Worm (Caenorhabditis elegans) whole organism, late embryonic: ENCODE results near the gene clec-58.

ENCODE experiments used
- F13H6.1 ChIP-seq: sonication (generic microtip); optimal IDR thresholded peaks from 2 replicates; lab custom pipeline; 2016; ENCODE audit warnings: missing genetic modification characterization, missing compliant biosample characterization
- ceh-19 ChIP-seq: fragments of 200-800 bp; sonication (Bioruptor generic); optimal IDR thresholded peaks from 2 replicates; lab custom pipeline; 2018; ENCODE audit warnings: mild to moderate bottlenecking, missing genetic modification characterization, missing compliant biosample characterization
- ceh-30 ChIP-seq: fragments of 150-350 bp; optimal IDR thresholded peaks from 2 replicates; lab custom pipeline; 2014; ENCODE audit warnings: missing biosample characterization, missing genetic modification characterization
- ceh-31 ChIP-seq: sonication (generic microtip); optimal IDR thresholded peaks from 2 replicates; lab custom pipeline; 2016; ENCODE audit warnings: missing genetic modification characterization, missing compliant biosample characterization
- dve-1 ChIP-seq: sonication (generic microtip); optimal IDR thresholded peaks from 2 replicates; lab custom pipeline; 2017; ENCODE audit warnings: antibody characterized with exemption, mild to moderate bottlenecking, missing genetic modification characterization, missing compliant biosample characterization
- ets-4 ChIP-seq: sonication (generic microtip); optimal IDR thresholded peaks from 2 replicates; lab custom pipeline; 2016; ENCODE audit warnings: missing genetic modification characterization, missing compliant biosample characterization
- fkh-10 ChIP-seq: fragments of 150-350 bp; optimal IDR thresholded peaks from 2 replicates; lab custom pipeline; 2014; ENCODE audit warnings: missing biosample characterization, missing genetic modification reagents, missing genetic modification characterization
- gmeb-2 ChIP-seq: sonication (generic microtip); optimal IDR thresholded peaks from 2 replicates; lab custom pipeline; 2016; ENCODE audit warnings: missing genetic modification characterization, inconsistent platforms, missing compliant biosample characterization
- hlh-30 ChIP-seq: sonication (generic microtip); optimal IDR thresholded peaks from 2 replicates; lab custom pipeline; 2017; ENCODE audit warnings: antibody characterized with exemption, missing genetic modification characterization, missing compliant biosample characterization; ENCODE audit not compliant: insufficient read depth
- hlh-6 ChIP-seq: sonication (generic microtip); optimal IDR thresholded peaks from 2 replicates; lab custom pipeline; 2016; ENCODE audit warnings: missing genotype, missing genetic modification characterization, missing compliant biosample characterization
- lin-11 ChIP-seq: fragments of 200-800 bp; sonication (Bioruptor generic); optimal IDR thresholded peaks from 2 replicates; lab custom pipeline; 2018; ENCODE audit warnings: mild to moderate bottlenecking, missing genetic modification characterization, missing compliant biosample characterization
- mec-3 ChIP-seq: sonication (generic microtip); optimal IDR thresholded peaks from 2 replicates; lab custom pipeline; 2016; ENCODE audit warnings: borderline replicate concordance, missing genetic modification characterization, missing compliant biosample characterization
- pat-9 ChIP-seq: fragments of 200-800 bp; sonication (Bioruptor generic); optimal IDR thresholded peaks from 2 replicates; lab custom pipeline; 2018; ENCODE audit warnings: mild to moderate bottlenecking, missing genetic modification characterization, moderate library complexity, missing compliant biosample characterization
- tbx-2 ChIP-seq: sonication (generic microtip); optimal IDR thresholded peaks from 2 replicates; lab custom pipeline; 2016; ENCODE audit warnings: missing genetic modification characterization, missing compliant biosample characterization
- unc-3 ChIP-seq, 2 experiments: fragments of 200-800 bp in 1 of 2; sonication (Bioruptor generic) in 1 of 2; sonication (generic microtip) in 1 of 2; conservative IDR thresholded peaks in 1 of 2; optimal IDR thresholded peaks in 1 of 2; 2 replicates each; pipeline versions ENCODE4 v1.3.6 to Lab custom; 2016 to 2022; ENCODE audit warnings: missing compliant biosample characterization in 2 of 2, missing genetic modification characterization in 2 of 2, missing genetic modification reagents in 1 of 2
- unc-42 ChIP-seq: sonication (generic microtip); optimal IDR thresholded peaks from 2 replicates; lab custom pipeline; 2016; ENCODE audit warnings: missing genotype, missing genetic modification characterization, missing compliant biosample characterization
- unc-55 ChIP-seq: sonication (generic microtip); optimal IDR thresholded peaks from 2 replicates; lab custom pipeline; 2017; ENCODE audit warnings: missing biosample characterization, missing genetic modification reagents, missing genetic modification characterization
- zip-5 ChIP-seq: sonication (generic microtip); optimal IDR thresholded peaks from 2 replicates; lab custom pipeline; 2016; ENCODE audit warnings: missing genetic modification characterization, missing compliant biosample characterization

Gene clec-58

ce11 chrII:10435836-10436235, 40.1 kb downstream of the clec-58 start, which contains the start of gene cut-4:
TSS of gene cut-4 (plus strand) at chrII:10436136.
- TF ChIP-seq pat-9 (tag; lab: Kevin White, UChicago) = no peak
- TF ChIP-seq ets-4 (tag; lab: Kevin White, UChicago) = no peak
- TF ChIP-seq unc-3 (GFP tag; conservative IDR thresholded peaks at IDR 0.05; lab: Robert Waterston, UW) = no peak
- no peak for TF ChIP-seq unc-3 (tag; optimal IDR thresholded peaks at IDR 0.05; lab: Kevin White, UChicago)
- TF ChIP-seq hlh-30 (tag; lab: Kevin White, UChicago) = no peak
- no peak for TF ChIP-seq lin-11
- no peak for TF ChIP-seq zip-5 (tag; lab: Kevin White, UChicago)
- no peak for TF ChIP-seq dve-1 (tag; lab: Kevin White, UChicago)
- TF ChIP-seq tbx-2 (tag; lab: Kevin White, UChicago) = no peak
- no peak for TF ChIP-seq hlh-6 (tag; lab: Kevin White, UChicago)
- no peak for TF ChIP-seq unc-55 (GFP tag; lab: Kevin White, UChicago)
- TF ChIP-seq fkh-10 (GFP tag; lab: Kevin White, UChicago) = no peak
- TF ChIP-seq mec-3 (tag; lab: Kevin White, UChicago) = no peak
- no peak for TF ChIP-seq unc-42 (tag; lab: Kevin White, UChicago)
- TF ChIP-seq ceh-31 = no peak
- no peak for TF ChIP-seq F13H6.1
- TF ChIP-seq gmeb-2 (tag; lab: Kevin White, UChicago) = no peak
- no peak for TF ChIP-seq ceh-30
- no peak for TF ChIP-seq ceh-19 (GFP tag; lab: Kevin White, UChicago)
